Worm (Caenorhabditis elegans): Measurements from ENCODE around the gene npp-8.

DNA sequence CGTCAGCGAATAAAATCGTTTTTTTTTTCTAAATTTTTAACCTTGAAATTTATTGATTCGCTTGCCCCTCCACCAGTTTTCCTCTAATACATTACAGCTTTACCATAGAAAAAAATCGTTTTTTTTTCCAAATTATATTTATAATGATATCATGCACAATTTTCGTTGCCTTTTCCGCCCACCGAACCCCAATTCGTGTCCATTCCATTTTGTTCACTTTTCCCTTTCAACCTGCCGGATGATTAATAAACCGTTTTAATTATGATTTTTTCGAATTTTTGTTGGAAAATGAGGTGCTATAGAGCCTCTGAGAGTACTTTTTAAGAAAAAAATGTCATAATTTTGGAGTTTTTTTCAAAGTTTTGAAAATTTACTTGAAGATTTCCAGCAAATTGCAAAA lies 5.7 kb upstream of the npp-8 start, which contains the start of gene set-23:
- TF ChIP-seq rpc-1 (optimal IDR thresholded peaks at IDR 0.05) (no peak), rpc-1 (tag; optimal IDR thresholded peaks at IDR 0.05) (no peak), lin-40 (tag; optimal IDR thresholded peaks at IDR 0.05) (no peak), egl-18 (GFP tag; IDR thresholded peaks at IDR 0.05) (no peak), snpc-3.4 (tag; optimal IDR thresholded peaks at IDR 0.05) (no peak), Y67H2A.10 (GFP tag; conservative IDR thresholded peaks at IDR 0.05) (no peak), C06A6.2 (GFP tag; conservative IDR thresholded peaks at IDR 0.05) (no peak), nfya-1 (tag; optimal IDR thresholded peaks at IDR 0.05; ENCODE audit: borderline replicate concordance, insufficient read depth) (no peak)
